Worm (Caenorhabditis elegans): ENCODE results near the gene abcf-2.
A peak's percentile ranks its signal among the peaks of the same experiment; 100 is the strongest.

DNA sequence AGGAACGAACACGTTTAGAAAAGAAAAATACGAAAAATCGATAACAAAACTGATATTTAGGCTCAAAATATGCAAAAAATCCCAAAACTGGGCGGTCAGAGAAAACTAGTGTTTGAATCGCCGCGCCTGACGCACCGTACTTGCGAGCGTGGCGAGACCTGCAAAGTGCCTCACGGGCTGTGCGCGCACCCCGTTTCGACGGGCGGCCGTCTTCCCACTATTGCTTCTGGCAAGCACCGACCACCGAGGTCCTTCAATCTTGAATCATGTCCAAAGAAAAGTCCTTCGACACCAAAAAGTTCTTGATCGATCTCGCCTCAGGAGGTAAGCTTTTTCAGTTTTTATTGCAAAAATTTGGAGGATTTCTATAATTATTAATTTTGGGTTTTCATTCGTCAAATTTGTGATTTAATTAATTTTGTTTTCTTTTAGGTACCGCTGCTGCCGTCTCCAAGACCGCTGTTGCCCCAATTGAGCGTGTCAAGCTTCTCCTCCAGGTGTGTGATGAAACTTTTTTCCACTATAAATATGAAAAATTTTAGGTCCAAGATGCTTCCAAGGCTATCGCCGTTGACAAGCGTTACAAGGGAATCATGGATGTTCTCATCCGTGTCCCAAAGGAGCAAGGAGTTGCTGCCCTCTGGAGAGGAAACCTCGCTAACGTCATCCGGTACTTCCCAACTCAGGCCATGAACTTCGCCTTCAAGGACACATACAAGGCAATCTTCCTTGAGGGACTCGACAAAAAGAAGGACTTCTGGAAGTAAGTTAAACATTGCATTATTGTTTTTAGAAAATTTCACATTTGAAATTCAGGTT lies 1.1 kb upstream of the abcf-2 start, which contains the start of gene ant-1.1:
- TF ChIP-seq ama-1 (optimal IDR thresholded peaks at IDR 0.05) (no peak), tbx-37 (GFP tag; conservative IDR thresholded peaks at IDR 0.05) (peak; percentile 59), hmg-4 (GFP tag; optimal IDR thresholded peaks at IDR 0.05) (peak; percentile 62), ets-7 (tag; optimal IDR thresholded peaks at IDR 0.05) (no peak), flt-1 (GFP tag; IDR thresholded peaks at IDR 0.05) (no peak), hmbx-1 (tag; optimal IDR thresholded peaks at IDR 0.05) (no peak), tra-4 (tag; optimal IDR thresholded peaks at IDR 0.05) (peak; percentile 24), F13C5.2 (tag; optimal IDR thresholded peaks at IDR 0.05) (peak; percentile 80), B0310.2 (tag; optimal IDR thresholded peaks at IDR 0.05) (no peak), hnd-1 (tag; optimal IDR thresholded peaks at IDR 0.05) (no peak), pes-1 (GFP tag; IDR thresholded peaks at IDR 0.05) (peak; percentile 52; the same call in 1 of the 2 replicates)

Measured in whole organism, early embryonic.